Worm (Caenorhabditis elegans): Measurements from ENCODE around the gene C06B8.2.

Gene C06B8.2

DNA sequence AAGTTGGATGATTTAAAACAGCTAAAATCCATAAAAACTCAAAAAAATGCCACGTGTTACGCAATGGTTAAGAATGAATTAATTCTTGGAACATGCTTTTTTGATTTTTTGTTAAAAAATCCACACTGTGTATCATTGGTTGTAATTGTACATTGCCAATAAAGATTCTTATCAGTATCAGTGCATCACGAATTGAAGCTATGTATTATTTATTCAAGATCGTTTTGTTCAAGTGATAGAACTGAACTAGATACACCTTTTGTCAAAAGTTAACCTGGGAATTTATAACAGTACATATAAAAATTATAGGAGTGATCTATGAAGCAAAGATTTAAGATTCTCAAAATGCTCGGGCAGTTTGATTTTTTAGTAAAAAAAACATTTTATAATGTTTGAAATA lies 43.9 kb downstream of the C06B8.2 start:
- TF ChIP-seq fos-1 (tag; optimal IDR thresholded peaks at IDR 0.05) (no peak), pqm-1 (tag; optimal IDR thresholded peaks at IDR 0.05) (peak; percentile 57), Y105C5A.15 (GFP tag; IDR thresholded peaks at IDR 0.05) (no peak), spr-3 (GFP tag; optimal IDR thresholded peaks at IDR 0.05) (no peak), Y75B8A.6 (GFP tag; IDR thresholded peaks at IDR 0.05) (no peak), daf-16 (GFP tag; optimal IDR thresholded peaks at IDR 0.05) (no peak), daf-16 (tag; optimal IDR thresholded peaks at IDR 0.05) (peak; percentile 53), nhr-76 (tag; optimal IDR thresholded peaks at IDR 0.05) (no peak)

DNA sequence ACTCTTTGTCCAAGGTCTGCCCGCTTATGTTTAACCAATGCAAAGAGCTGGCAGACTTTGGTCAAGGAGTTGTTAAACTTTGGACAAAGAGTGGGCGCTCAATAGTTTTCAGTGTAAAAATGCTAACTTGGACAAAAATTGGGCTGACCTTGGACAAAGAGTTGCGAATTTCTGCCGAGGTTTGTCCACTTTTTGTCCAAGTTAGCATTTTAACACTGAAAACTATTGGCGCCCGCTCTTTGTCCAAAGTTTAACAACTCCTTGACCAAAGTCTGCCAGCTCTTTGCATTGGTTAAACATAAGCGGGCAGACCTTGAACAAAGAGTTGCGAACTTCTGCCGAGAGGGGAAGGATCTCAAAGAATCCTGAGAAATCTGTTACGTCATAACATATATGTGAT lies 44.9 kb downstream of the C06B8.2 start:
- TF ChIP-seq mxl-2 (GFP tag; conservative IDR thresholded peaks at IDR 0.05) (peak; percentile 56; the same call in 1 of the 2 replicates), aha-1 (tag) (peak; percentile 38)

DNA sequence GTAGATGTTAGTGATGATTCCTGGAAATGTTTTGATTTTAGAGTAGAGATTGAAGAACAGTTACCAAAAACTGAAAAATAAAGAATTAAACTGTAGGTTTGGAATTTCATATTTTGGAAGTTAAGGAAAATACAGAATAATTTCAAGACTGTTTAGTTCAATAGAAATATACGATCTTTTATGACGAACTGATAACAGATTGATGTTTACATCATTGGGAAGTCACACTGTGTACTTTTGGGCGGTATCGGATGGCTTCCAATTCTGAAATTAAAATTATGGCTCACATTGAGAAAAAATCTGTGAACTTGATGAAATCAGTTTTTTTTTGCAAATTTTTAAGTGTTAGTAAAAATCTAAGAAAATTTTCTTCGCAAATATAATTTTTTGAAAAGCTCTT lies 46.1 kb downstream of the C06B8.2 start, which contains the start of gene T26H5.8:
TSS of gene T26H5.8 (minus strand) at position 270 of the 400 bp plus-strand sequence.
- TF ChIP-seq lsy-2 (tag; optimal IDR thresholded peaks at IDR 0.05) (no peak), ama-1 (optimal IDR thresholded peaks at IDR 0.05) (no peak), daf-16 (GFP tag; optimal IDR thresholded peaks at IDR 0.05) (no peak), daf-16 (tag; optimal IDR thresholded peaks at IDR 0.05) (peak; percentile 97), ces-1 (GFP tag; optimal IDR thresholded peaks at IDR 0.05) (no peak), dve-1 (tag; optimal IDR thresholded peaks at IDR 0.05; ENCODE audit: insufficient read depth) (peak; percentile 26), aha-1 (tag) (peak; percentile 17), nhr-28 (tag; optimal IDR thresholded peaks at IDR 0.05) (peak; percentile 80), pqm-1 (tag; optimal IDR thresholded peaks at IDR 0.05) (peak; percentile 92)

DNA sequence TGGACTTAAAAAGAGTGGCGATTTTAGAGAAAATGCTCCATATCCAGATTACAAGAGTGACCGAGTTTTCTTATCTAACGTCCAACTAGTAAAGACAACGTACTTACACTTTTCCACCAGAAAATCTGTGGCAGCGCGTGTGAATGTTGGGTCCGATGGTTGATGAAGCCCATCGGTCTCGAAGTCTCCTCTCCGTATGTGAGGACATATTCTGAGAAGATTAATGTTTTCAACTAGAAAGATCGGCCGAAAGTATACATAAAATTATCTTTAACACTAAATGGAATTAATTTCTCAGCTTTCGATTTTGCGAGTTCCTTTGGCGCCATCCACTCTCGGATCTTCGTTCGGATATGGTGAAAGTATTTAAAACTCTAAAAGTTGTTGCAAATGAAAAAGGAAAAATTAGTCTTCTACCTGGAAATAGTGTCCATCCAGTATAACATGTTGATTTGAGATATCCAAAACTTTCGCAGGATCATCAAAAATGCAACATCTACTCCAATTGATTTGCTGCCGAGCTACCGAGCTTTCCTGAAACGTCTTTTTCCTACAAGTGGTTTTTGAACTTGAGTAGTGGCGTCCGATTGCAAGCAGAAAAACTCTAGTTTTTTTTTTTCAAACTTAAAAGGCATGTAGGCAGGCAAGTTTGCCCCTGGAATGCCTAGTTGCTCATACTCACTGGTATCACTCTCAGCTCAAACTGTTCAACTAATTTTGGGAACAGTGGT lies 47.1 kb downstream of the C06B8.2 start:
- TF ChIP-seq mxl-3 (GFP tag; optimal IDR thresholded peaks at IDR 0.05) (no peak), unc-62 (GFP tag; optimal IDR thresholded peaks at IDR 0.05 in 1 of 2) (peak in 1 of 2 experiments; percentile 63), unc-62 (tag; optimal IDR thresholded peaks at IDR 0.05) (no peak), tra-1 (GFP tag; IDR thresholded peaks at IDR 0.05) (no peak), tag-97 (GFP tag; IDR thresholded peaks at IDR 0.05) (0 out of 2 replicates have a peak, but pooled peaks have one; percentile 35), ceh-62 (tag; optimal IDR thresholded peaks at IDR 0.05) (no peak), lin-39 (tag; optimal IDR thresholded peaks at IDR 0.05) (peak; percentile 33), ZK337.2 (GFP tag; IDR thresholded peaks at IDR 0.05) (0 out of 2 replicates have a peak, but pooled peaks have one; percentile 35), nhr-76 (tag; optimal IDR thresholded peaks at IDR 0.05) (no peak), Y105C5A.15 (GFP tag; IDR thresholded peaks at IDR 0.05) (no peak), dpl-1 (GFP tag; optimal IDR thresholded peaks at IDR 0.05) (no peak), zfp-3 (GFP tag; conservative IDR thresholded peaks at IDR 0.05) (no peak), Y75B8A.6 (GFP tag; IDR thresholded peaks at IDR 0.05) (peak; percentile 63; the same call in 1 of the 2 replicates), snpc-1.2 (GFP tag; IDR thresholded peaks at IDR 0.05) (no peak), mdt-29 (GFP tag; IDR thresholded peaks at IDR 0.05) (no peak), dmd-9 (GFP tag; IDR thresholded peaks at IDR 0.05) (no peak)

DNA sequence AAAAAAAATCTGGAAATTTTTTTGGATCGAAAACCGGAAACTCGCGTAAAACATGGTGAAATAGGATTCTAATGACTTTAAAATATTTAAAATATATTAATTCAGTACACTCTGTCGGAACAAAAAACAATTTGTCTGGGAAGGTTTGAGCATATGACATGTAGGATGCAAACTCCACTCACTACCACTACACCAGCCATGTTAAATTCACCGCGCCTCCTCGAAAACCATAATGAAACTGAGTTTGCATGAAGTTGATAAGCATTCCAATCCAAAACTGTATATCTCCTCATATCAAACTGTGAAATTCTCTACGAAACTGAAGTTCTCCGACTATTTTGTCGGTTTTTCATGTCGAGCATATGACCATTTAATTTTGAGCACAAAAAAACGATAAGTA lies 49.4 kb downstream of the C06B8.2 start:
- TF ChIP-seq Y105C5A.15 (GFP tag; IDR thresholded peaks at IDR 0.05) (peak; percentile 40; the same call in 1 of the 2 replicates), F26F4.8 (GFP tag; conservative IDR thresholded peaks at IDR 0.05) (peak; percentile 74; the same call in 1 of the 2 replicates), nhr-41 (GFP tag; IDR thresholded peaks at IDR 0.05) (peak; percentile 69; the same call in 1 of the 2 replicates)

DNA sequence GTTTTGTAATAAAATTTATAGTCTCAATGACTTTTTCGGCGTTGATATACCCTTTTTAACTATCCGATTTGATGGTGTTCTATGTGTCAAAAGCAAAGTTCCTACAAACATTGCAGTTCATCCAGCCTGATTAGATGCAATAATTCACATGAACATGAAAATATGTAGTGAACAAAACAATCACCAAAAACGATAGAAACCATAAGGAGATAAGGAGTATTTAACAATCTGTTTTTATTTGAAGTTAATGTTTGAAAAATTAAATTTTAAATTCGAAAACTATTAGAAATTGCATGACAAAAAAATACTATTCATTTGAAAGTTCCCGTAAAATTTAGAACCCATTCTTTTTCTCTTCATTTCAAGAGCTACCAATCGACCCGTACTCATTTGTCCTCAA lies 51.6 kb downstream of the C06B8.2 start, which contains the start of gene fbxa-209:
TSS of gene fbxa-209 (minus strand) at position 101 of the 400 bp plus-strand sequence.
- TF ChIP-seq fos-1 (tag; optimal IDR thresholded peaks at IDR 0.05) (no peak), lin-13 (GFP tag; optimal IDR thresholded peaks at IDR 0.05) (no peak), R02D3.7 (tag; optimal IDR thresholded peaks at IDR 0.05) (no peak), Y105C5A.15 (GFP tag; IDR thresholded peaks at IDR 0.05) (no peak), dve-1 (tag; optimal IDR thresholded peaks at IDR 0.05; ENCODE audit: insufficient read depth) (peak; percentile 41), fkh-10 (GFP tag; optimal IDR thresholded peaks at IDR 0.05) (no peak), aha-1 (tag) (no peak), duxl-1 (tag; optimal IDR thresholded peaks at IDR 0.05; ENCODE audit: poor library complexity) (no peak), Y75B8A.6 (GFP tag; IDR thresholded peaks at IDR 0.05) (no peak), T20F7.1 (GFP tag; optimal IDR thresholded peaks at IDR 0.05) (peak; percentile 31), pqm-1 (tag; optimal IDR thresholded peaks at IDR 0.05) (no peak), pha-4 (GFP tag; IDR thresholded peaks at IDR 0.05) (no peak), pha-4 (tag; optimal IDR thresholded peaks at IDR 0.05) (no peak), tra-1 (GFP tag; IDR thresholded peaks at IDR 0.05) (no peak), php-3 (GFP tag; IDR thresholded peaks at IDR 0.05) (no peak), nhr-6 (tag; optimal IDR thresholded peaks at IDR 0.05) (no peak), daf-16 (GFP tag; optimal IDR thresholded peaks at IDR 0.05) (no peak), daf-16 (tag; optimal IDR thresholded peaks at IDR 0.05) (peak; percentile 23)

All from whole organism, L4 larva.